Worm (Caenorhabditis elegans) whole organism, L3 larva: Measurements from ENCODE around the gene fipr-8.

Source experiments
- fkh-2 ChIP-seq: fragments of 150-350 bp; optimal IDR thresholded peaks from 2 replicates; lab custom pipeline; 2014; ENCODE audit warnings: missing biosample characterization, missing genetic modification reagents, missing genetic modification characterization
- lin-39 ChIP-seq: fragments of 150-350 bp; optimal IDR thresholded peaks from 2 replicates; lab custom pipeline; 2018; ENCODE audit warnings: missing biosample characterization, missing genetic modification reagents, missing genetic modification characterization
- nhr-43 ChIP-seq: sonication (generic microtip); optimal IDR thresholded peaks from 2 replicates; lab custom pipeline; 2016; ENCODE audit warnings: mild to moderate bottlenecking, missing genetic modification characterization, missing compliant biosample characterization; ENCODE audit not compliant: poor library complexity, severe bottlenecking
- zag-1 ChIP-seq: fragments of 150-350 bp; optimal IDR thresholded peaks from 2 replicates; lab custom pipeline; 2014; ENCODE audit warnings: missing biosample characterization, missing genetic modification characterization
- ztf-11 ChIP-seq: fragments of 150-350 bp; optimal IDR thresholded peaks from 2 replicates; lab custom pipeline; 2014; ENCODE audit warnings: missing biosample characterization, missing genetic modification characterization

- TF ChIP-seq zag-1 (no peak), nhr-43 (tag; lab: Kevin White, UChicago) (no peak), lin-39 (tag; lab: Kevin White, UChicago) (no peak), fkh-2 (tag; lab: Kevin White, UChicago) (no peak), ztf-11 (tag; lab: Kevin White, UChicago) (no peak)
These were observed 2.6 kb downstream of the fipr-8 start for ce11 chrV:10237171-10237570.
